Worm (Caenorhabditis elegans) whole organism, late embryonic: ENCODE measurements around the gene C06B3.16.

Experiments used
- C08G9.2 ChIP-seq: sonication (generic microtip); optimal IDR thresholded peaks from 2 replicates; lab custom pipeline; 2016; ENCODE audit warnings: mild to moderate bottlenecking, missing genetic modification characterization, moderate library complexity, missing compliant biosample characterization
- K02D7.2 ChIP-seq: sonication (generic microtip); optimal IDR thresholded peaks from 2 replicates; lab custom pipeline; 2017; ENCODE audit warnings: mild to moderate bottlenecking, missing genetic modification characterization, missing compliant biosample characterization
- K09A11.1 ChIP-seq: sonication (generic microtip); optimal IDR thresholded peaks from 2 replicates; lab custom pipeline; 2017; ENCODE audit warnings: antibody characterized with exemption, mild to moderate bottlenecking, missing genetic modification characterization, missing compliant biosample characterization; ENCODE audit not compliant: insufficient read depth
- ahr-1 ChIP-seq: sonication (generic microtip); optimal IDR thresholded peaks from 2 replicates; lab custom pipeline; 2016; ENCODE audit warnings: missing genetic modification characterization, missing compliant biosample characterization
- ceh-14 ChIP-seq: sonication (generic microtip); optimal IDR thresholded peaks from 2 replicates; lab custom pipeline; 2016; ENCODE audit warnings: missing genotype, missing genetic modification characterization, missing compliant biosample characterization
- ceh-19 ChIP-seq: fragments of 200-800 bp; sonication (Bioruptor generic); optimal IDR thresholded peaks from 2 replicates; lab custom pipeline; 2018; ENCODE audit warnings: mild to moderate bottlenecking, missing genetic modification characterization, missing compliant biosample characterization
- ceh-2 ChIP-seq: sonication (generic microtip); optimal IDR thresholded peaks from 2 replicates; lab custom pipeline; 2016; ENCODE audit warnings: missing genotype, missing genetic modification characterization, missing compliant biosample characterization
- ceh-22 ChIP-seq: sonication (generic microtip); optimal IDR thresholded peaks from 2 replicates; lab custom pipeline; 2017; ENCODE audit warnings: missing biosample characterization, missing genetic modification characterization
- ceh-24 ChIP-seq: sonication (generic microtip); optimal IDR thresholded peaks from 2 replicates; lab custom pipeline; 2016; ENCODE audit warnings: mild to moderate bottlenecking, missing genetic modification characterization, missing compliant biosample characterization
- ceh-30 ChIP-seq: fragments of 150-350 bp; optimal IDR thresholded peaks from 2 replicates; lab custom pipeline; 2014; ENCODE audit warnings: missing biosample characterization, missing genetic modification characterization
- ceh-31 ChIP-seq: sonication (generic microtip); optimal IDR thresholded peaks from 2 replicates; lab custom pipeline; 2016; ENCODE audit warnings: missing genetic modification characterization, missing compliant biosample characterization
- ceh-34 ChIP-seq: sonication (generic microtip); optimal IDR thresholded peaks from 2 replicates; lab custom pipeline; 2016; ENCODE audit warnings: mild to moderate bottlenecking, missing genetic modification characterization, missing compliant biosample characterization
- ceh-48 ChIP-seq: sonication (generic microtip); optimal IDR thresholded peaks from 2 replicates; lab custom pipeline; 2016; ENCODE audit warnings: missing genetic modification characterization, inconsistent platforms, missing compliant biosample characterization
- ceh-6 ChIP-seq: fragments of 200-800 bp; sonication (Bioruptor generic); optimal IDR thresholded peaks from 2 replicates; lab custom pipeline; 2018; ENCODE audit warnings: mild to moderate bottlenecking, missing genetic modification characterization, missing compliant biosample characterization
- ceh-9 ChIP-seq: sonication (generic microtip); optimal IDR thresholded peaks from 2 replicates; lab custom pipeline; 2016; ENCODE audit warnings: mild to moderate bottlenecking, missing genetic modification characterization, inconsistent platforms, missing compliant biosample characterization
- che-1 ChIP-seq: sonication (generic microtip); optimal IDR thresholded peaks from 2 replicates; lab custom pipeline; 2016; ENCODE audit warnings: mild to moderate bottlenecking, missing genetic modification characterization, missing compliant biosample characterization
- dmd-4 ChIP-seq: sonication (generic microtip); optimal IDR thresholded peaks from 2 replicates; lab custom pipeline; 2016; ENCODE audit warnings: borderline replicate concordance, missing genetic modification characterization, missing compliant biosample characterization
- dve-1 ChIP-seq: sonication (generic microtip); optimal IDR thresholded peaks from 2 replicates; lab custom pipeline; 2017; ENCODE audit warnings: antibody characterized with exemption, mild to moderate bottlenecking, missing genetic modification characterization, missing compliant biosample characterization
- elt-2 ChIP-seq: sonication (generic microtip); optimal IDR thresholded peaks from 2 replicates; lab custom pipeline; 2016; ENCODE audit warnings: missing genetic modification reagents, missing genetic modification characterization, missing compliant biosample characterization
- ets-4 ChIP-seq: sonication (generic microtip); optimal IDR thresholded peaks from 2 replicates; lab custom pipeline; 2016; ENCODE audit warnings: missing genetic modification characterization, missing compliant biosample characterization
- eyg-1 ChIP-seq: sonication (generic microtip); optimal IDR thresholded peaks from 2 replicates; lab custom pipeline; 2016; ENCODE audit warnings: missing genotype, missing genetic modification characterization, missing compliant biosample characterization
- fax-1 ChIP-seq: sonication (generic microtip); optimal IDR thresholded peaks from 2 replicates; lab custom pipeline; 2016; ENCODE audit warnings: missing genotype, missing genetic modification characterization, missing compliant biosample characterization
- fkh-10 ChIP-seq: fragments of 150-350 bp; optimal IDR thresholded peaks from 2 replicates; lab custom pipeline; 2014; ENCODE audit warnings: missing biosample characterization, missing genetic modification reagents, missing genetic modification characterization
- fkh-6 ChIP-seq: sonication (generic microtip); optimal IDR thresholded peaks from 2 replicates; lab custom pipeline; 2016; ENCODE audit warnings: missing genetic modification characterization, missing compliant biosample characterization
- gmeb-2 ChIP-seq: sonication (generic microtip); optimal IDR thresholded peaks from 2 replicates; lab custom pipeline; 2016; ENCODE audit warnings: missing genetic modification characterization, inconsistent platforms, missing compliant biosample characterization
- hlh-13 ChIP-seq: fragments of 200-800 bp; sonication (Bioruptor generic); optimal IDR thresholded peaks from 2 replicates; lab custom pipeline; 2018; ENCODE audit warnings: mild to moderate bottlenecking, missing genetic modification characterization, missing compliant biosample characterization
- hlh-15 ChIP-seq: sonication (generic microtip); optimal IDR thresholded peaks from 2 replicates; lab custom pipeline; 2016; ENCODE audit warnings: missing genetic modification characterization, missing compliant biosample characterization
- hlh-6 ChIP-seq: sonication (generic microtip); optimal IDR thresholded peaks from 2 replicates; lab custom pipeline; 2016; ENCODE audit warnings: missing genotype, missing genetic modification characterization, missing compliant biosample characterization
- lim-6 ChIP-seq: sonication (generic microtip); optimal IDR thresholded peaks from 2 replicates; lab custom pipeline; 2016; ENCODE audit warnings: missing genetic modification characterization, missing compliant biosample characterization
- madf-2 ChIP-seq: sonication (generic microtip); optimal IDR thresholded peaks from 2 replicates; lab custom pipeline; 2017; ENCODE audit warnings: missing genetic modification characterization, missing compliant biosample characterization
- mec-3 ChIP-seq: sonication (generic microtip); optimal IDR thresholded peaks from 2 replicates; lab custom pipeline; 2016; ENCODE audit warnings: borderline replicate concordance, missing genetic modification characterization, missing compliant biosample characterization
- nfya-1 ChIP-seq: sonication (generic microtip); optimal IDR thresholded peaks from 2 replicates; lab custom pipeline; 2017; ENCODE audit warnings: missing genetic modification characterization, mild to moderate bottlenecking, missing compliant biosample characterization, antibody characterized with exemption, moderate library complexity
- nhr-11 ChIP-seq: fragments of 150-350 bp; optimal IDR thresholded peaks from 2 replicates; lab custom pipeline; 2014; ENCODE audit warnings: missing biosample characterization, missing genetic modification characterization
- nhr-232 ChIP-seq: sonication (generic microtip); optimal IDR thresholded peaks from 2 replicates; lab custom pipeline; 2016; ENCODE audit warnings: missing genetic modification characterization, missing compliant biosample characterization
- odd-2 ChIP-seq: sonication (generic microtip); optimal IDR thresholded peaks from 2 replicates; lab custom pipeline; 2017; ENCODE audit warnings: antibody characterized with exemption, mild to moderate bottlenecking, missing genetic modification characterization, missing compliant biosample characterization
- pag-3 ChIP-seq: sonication (generic microtip); optimal IDR thresholded peaks from 2 replicates; lab custom pipeline; 2016; ENCODE audit warnings: missing compliant biosample characterization, missing genetic modification characterization, borderline replicate concordance
- pax-1 ChIP-seq: fragments of 150-350 bp; optimal IDR thresholded peaks from 2 replicates; lab custom pipeline; 2014; ENCODE audit warnings: missing biosample characterization, missing genetic modification characterization
- pha-4 ChIP-seq: fragments of 150-350 bp; optimal IDR thresholded peaks from 2 replicates; lab custom pipeline; 2018; ENCODE audit warnings: missing biosample characterization, missing genetic modification reagents, missing genetic modification characterization
- pqm-1 ChIP-seq: sonication (generic microtip); optimal IDR thresholded peaks from 2 replicates; lab custom pipeline; 2016; ENCODE audit warnings: missing genetic modification characterization, missing compliant biosample characterization
- pros-1 ChIP-seq: fragments of 150-350 bp; optimal IDR thresholded peaks from 2 replicates; lab custom pipeline; 2014; ENCODE audit warnings: missing biosample characterization, missing genetic modification reagents, missing genetic modification characterization
- ref-2 ChIP-seq: sonication (generic microtip); optimal IDR thresholded peaks from 2 replicates; lab custom pipeline; 2016; ENCODE audit warnings: missing genetic modification characterization, missing compliant biosample characterization
- rnt-1 ChIP-seq: sonication (generic microtip); optimal IDR thresholded peaks from 2 replicates; lab custom pipeline; 2016; ENCODE audit warnings: missing genetic modification characterization, missing compliant biosample characterization
- sdc-2 ChIP-seq: sonication (generic microtip); optimal IDR thresholded peaks from 2 replicates; lab custom pipeline; 2016; ENCODE audit warnings: missing genotype, missing genetic modification characterization, missing compliant biosample characterization
- sox-2 ChIP-seq: fragments of 200-800 bp; sonication (Bioruptor generic); IDR thresholded peaks from 2 replicates; pipeline ENCODE4 v1.3.6; 2022; ENCODE audit warnings: missing genetic modification reagents, missing genetic modification characterization, missing compliant biosample characterization
- syd-9 ChIP-seq: sonication (generic microtip); optimal IDR thresholded peaks from 2 replicates; lab custom pipeline; 2016; ENCODE audit warnings: mild to moderate bottlenecking, missing genetic modification characterization, moderate library complexity, missing compliant biosample characterization
- tbx-2 ChIP-seq: sonication (generic microtip); optimal IDR thresholded peaks from 2 replicates; lab custom pipeline; 2016; ENCODE audit warnings: missing genetic modification characterization, missing compliant biosample characterization
- tbx-7 ChIP-seq: sonication (generic microtip); optimal IDR thresholded peaks from 2 replicates; lab custom pipeline; 2016; ENCODE audit warnings: missing genotype, missing genetic modification characterization, missing compliant biosample characterization
- unc-3 ChIP-seq, 2 experiments: fragments of 200-800 bp in 1 of 2; sonication (Bioruptor generic) in 1 of 2; sonication (generic microtip) in 1 of 2; conservative IDR thresholded peaks in 1 of 2; optimal IDR thresholded peaks in 1 of 2; 2 replicates each; pipeline versions ENCODE4 v1.3.6 to Lab custom; 2016 to 2022; ENCODE audit warnings: missing compliant biosample characterization in 2 of 2, missing genetic modification characterization in 2 of 2, missing genetic modification reagents in 1 of 2
- unc-42 ChIP-seq: sonication (generic microtip); optimal IDR thresholded peaks from 2 replicates; lab custom pipeline; 2016; ENCODE audit warnings: missing genotype, missing genetic modification characterization, missing compliant biosample characterization
- unc-86 ChIP-seq: sonication (generic microtip); optimal IDR thresholded peaks from 2 replicates; lab custom pipeline; 2016; ENCODE audit warnings: missing genetic modification characterization, missing compliant biosample characterization
- zip-5 ChIP-seq: sonication (generic microtip); optimal IDR thresholded peaks from 2 replicates; lab custom pipeline; 2016; ENCODE audit warnings: missing genetic modification characterization, missing compliant biosample characterization
- ztf-16 ChIP-seq: sonication (generic microtip); optimal IDR thresholded peaks from 2 replicates; lab custom pipeline; 2017; ENCODE audit warnings: missing genetic modification characterization, missing compliant biosample characterization

Gene C06B3.16

ce11 chrV:13961927-13962419 is 30.6 kb downstream of the C06B3.16 start, which contains the start of the genes algn-13 and R10D12.13:
TSS of gene algn-13 (minus strand) at chrV:13961977.
TSS of gene R10D12.13 (plus strand) at chrV:13962417.
- TF ChIP-seq unc-42 (peak; percentile 46), ceh-30 (tag; lab: Kevin White, UChicago) (no peak), madf-2 (peak; percentile 50), dve-1 (tag; lab: Kevin White, UChicago) (no peak), ceh-22 (no peak), ztf-16 (tag; lab: Kevin White, UChicago) (peak; percentile 78), ref-2 (tag; lab: Kevin White, UChicago) (peak; percentile 87), nhr-232 (peak; percentile 71), ceh-9 (no peak), nfya-1 (tag; lab: Kevin White, UChicago) (peak; percentile 78), fkh-6 (tag; lab: Kevin White, UChicago) (peak; percentile 77), fkh-10 (GFP tag; lab: Kevin White, UChicago) (no peak), hlh-15 (tag; lab: Kevin White, UChicago) (peak; percentile 53), ahr-1 (tag; lab: Kevin White, UChicago) (peak; percentile 83), dmd-4 (tag; lab: Kevin White, UChicago) (peak; percentile 72), eyg-1 (tag; lab: Kevin White, UChicago) (peak; percentile 58), hlh-13 (GFP tag; lab: Kevin White, UChicago) (peak; percentile 66), zip-5 (tag; lab: Kevin White, UChicago) (peak; percentile 67), syd-9 (tag; lab: Kevin White, UChicago) (peak; percentile 56), ceh-34 (tag; lab: Kevin White, UChicago) (peak; percentile 80), ceh-14 (tag; lab: Kevin White, UChicago) (peak; percentile 90), che-1 (tag; lab: Kevin White, UChicago) (peak; percentile 78), K09A11.1 (tag; lab: Kevin White, UChicago) (peak; percentile 77), ceh-31 (tag; lab: Kevin White, UChicago) (peak; percentile 81), sdc-2 (tag; lab: Kevin White, UChicago) (peak; percentile 69), sox-2 (peak; percentile 25; the same call in 1 of the 2 replicates), lim-6 (tag; lab: Kevin White, UChicago) (peak; percentile 32), pax-1 (tag; lab: Kevin White, UChicago) (no peak), elt-2 (tag; lab: Kevin White, UChicago) (peak; percentile 95), ceh-19 (GFP tag; lab: Kevin White, UChicago) (peak; percentile 80), nhr-11 (tag; lab: Kevin White, UChicago) (no peak), ceh-6 (peak; percentile 56), pqm-1 (tag; lab: Kevin White, UChicago) (no peak), pha-4 (tag; lab: Kevin White, UChicago) (no peak), fax-1 (tag; lab: Kevin White, UChicago) (peak; percentile 76), ceh-24 (peak; percentile 58), ets-4 (tag; lab: Kevin White, UChicago) (peak; percentile 10), pros-1 (tag; lab: Kevin White, UChicago) (no peak), pag-3 (tag; lab: Kevin White, UChicago) (no peak), mec-3 (tag; lab: Kevin White, UChicago) (peak; percentile 1), rnt-1 (tag; lab: Kevin White, UChicago) (peak; percentile 75), K02D7.2 (tag; lab: Kevin White, UChicago) (peak; percentile 75), C08G9.2 (tag; lab: Kevin White, UChicago) (peak; percentile 73), tbx-2 (tag; lab: Kevin White, UChicago) (peak; percentile 90), tbx-7 (tag; lab: Kevin White, UChicago) (peak; percentile 31), unc-3 (GFP tag; conservative IDR thresholded peaks at IDR 0.05; lab: Robert Waterston, UW) (peak; percentile 65; the same call in 1 of the 2 replicates), unc-3 (tag; optimal IDR thresholded peaks at IDR 0.05; lab: Kevin White, UChicago) (peak; percentile 80), odd-2 (tag; lab: Kevin White, UChicago) (peak; percentile 82), hlh-6 (peak; percentile 81), unc-86 (peak; percentile 64), ceh-48 (tag; lab: Kevin White, UChicago) (peak; percentile 5), gmeb-2 (tag; lab: Kevin White, UChicago) (peak; percentile 72), ceh-2 (tag; lab: Kevin White, UChicago) (peak; percentile 84)
